Worm (Caenorhabditis elegans): Measurements from ENCODE around the gene tbx-31.
"Not testable (repeated sequence)": the region's sequence is repeated elsewhere in the genome, so short reads cannot be mapped to it uniquely, and the experiment has no call there.

tbx-31 gene

ce11 chrX:1687079-1687478 is 13.1 kb upstream of the tbx-31 start, which contains the start of gene C36C9.11:
Gene C36C9.11 (plus strand): TSS chrX:1687379.
- not testable (repeated sequence) for TF ChIP-seq nhr-19 (GFP tag; conservative IDR thresholded peaks at IDR 0.05); nhr-84 (tag; optimal IDR thresholded peaks at IDR 0.05); ztf-4 (tag; optimal IDR thresholded peaks at IDR 0.05)

- no peak for TF ChIP-seq lsy-2 (tag; optimal IDR thresholded peaks at IDR 0.05)
- peak in 1 of 2 experiments; percentile 8 for TF ChIP-seq efl-1 (optimal IDR thresholded peaks at IDR 0.05)
- no peak for TF ChIP-seq efl-1 (GFP tag; optimal IDR thresholded peaks at IDR 0.05 in 1 of 2)
These were observed 8.6 kb upstream of the tbx-31 start, which contains the start of gene meg-4 for ce11 chrX:1682558-1682957. Gene meg-4 (plus strand): TSS chrX:1682954.

ce11 chrX:1678021-1678420 is 4.1 kb upstream of the tbx-31 start, which contains the start of gene fbxa-170:
Gene fbxa-170 (minus strand): TSS chrX:1678121.
- TF ChIP-seq nhr-77 (tag; optimal IDR thresholded peaks at IDR 0.05): no peak
- TF ChIP-seq lin-15B (tag; optimal IDR thresholded peaks at IDR 0.05): no peak
- no peak for TF ChIP-seq ceh-8 (GFP tag; optimal IDR thresholded peaks at IDR 0.05)
- TF ChIP-seq tbx-2 (tag; optimal IDR thresholded peaks at IDR 0.05): no peak
- TF ChIP-seq lsy-2 (tag; optimal IDR thresholded peaks at IDR 0.05): no peak
- no peak for TF ChIP-seq mab-9 (GFP tag; IDR thresholded peaks at IDR 0.05)
- no peak for TF ChIP-seq mdl-1 (tag; optimal IDR thresholded peaks at IDR 0.05)

ce11 chrX:1675879-1676278 is 1.9 kb upstream of the tbx-31 start:
- TF ChIP-seq blmp-1 (tag; optimal IDR thresholded peaks at IDR 0.05) (no peak), pax-3 (tag; optimal IDR thresholded peaks at IDR 0.05) (no peak), efl-1 (optimal IDR thresholded peaks at IDR 0.05) (no peak), efl-1 (GFP tag; optimal IDR thresholded peaks at IDR 0.05 in 1 of 2) (peak in 1 of 2 experiments; percentile 66)

- TF ChIP-seq efl-1 (optimal IDR thresholded peaks at IDR 0.05) (no peak), efl-1 (GFP tag; optimal IDR thresholded peaks at IDR 0.05 in 1 of 2) (peak in 1 of 2 experiments; percentile 29), nhr-28 (tag; optimal IDR thresholded peaks at IDR 0.05) (no peak)
These were observed 5.2 kb downstream of the tbx-31 start, which contains the start of gene R09H3.3 for ce11 chrX:1668748-1669147. Gene R09H3.3 (minus strand): TSS chrX:1668848.

ce11 chrX:1667056-1667455 is 6.9 kb downstream of the tbx-31 start:
- TF ChIP-seq pag-3 (tag; optimal IDR thresholded peaks at IDR 0.05; ENCODE audit: borderline replicate concordance, insufficient read depth) (no peak), efl-1 (optimal IDR thresholded peaks at IDR 0.05) (no peak), efl-1 (GFP tag; optimal IDR thresholded peaks at IDR 0.05 in 1 of 2) (peak in 1 of 2 experiments; percentile 33)

- TF ChIP-seq efl-1 (optimal IDR thresholded peaks at IDR 0.05) (no peak), efl-1 (GFP tag; optimal IDR thresholded peaks at IDR 0.05 in 1 of 2) (peak in 1 of 2 experiments; percentile 5), lin-15B (tag; optimal IDR thresholded peaks at IDR 0.05) (no peak), fkh-8 (tag; optimal IDR thresholded peaks at IDR 0.05) (no peak)
These were observed 9.0 kb downstream of the tbx-31 start, which contains the start of gene R09H3.2 for ce11 chrX:1664925-1665324. Gene R09H3.2 (minus strand): TSS chrX:1665025.

ce11 chrX:1655207-1655606 is 18.7 kb downstream of the tbx-31 start, which contains the start of gene tbx-32:
Gene tbx-32 (plus strand): TSS chrX:1655507.
- no peak for TF ChIP-seq nhr-20 (tag; optimal IDR thresholded peaks at IDR 0.05)

ce11 chrX:1654146-1654545 is 19.8 kb downstream of the tbx-31 start, which contains the start of gene ZK380.6:
Gene ZK380.6 (plus strand): TSS chrX:1654446.
- TF ChIP-seq ceh-82 (tag; optimal IDR thresholded peaks at IDR 0.05) (no peak), fkh-8 (tag; optimal IDR thresholded peaks at IDR 0.05) (no peak), fkh-4 (tag; optimal IDR thresholded peaks at IDR 0.05; ENCODE audit: borderline replicate concordance) (no peak), nhr-84 (tag; optimal IDR thresholded peaks at IDR 0.05) (no peak), lsy-2 (tag; optimal IDR thresholded peaks at IDR 0.05) (no peak), lin-13 (GFP tag; optimal IDR thresholded peaks at IDR 0.05) (no peak), C34B4.2 (tag; optimal IDR thresholded peaks at IDR 0.05) (no peak), mep-1 (tag; optimal IDR thresholded peaks at IDR 0.05) (no peak), nhr-12 (tag; optimal IDR thresholded peaks at IDR 0.05) (no peak), egl-13 (tag; optimal IDR thresholded peaks at IDR 0.05) (no peak), tlp-1 (tag; optimal IDR thresholded peaks at IDR 0.05) (no peak), efl-3 (GFP tag; optimal IDR thresholded peaks at IDR 0.05) (no peak), aha-1 (tag; optimal IDR thresholded peaks at IDR 0.05) (no peak)
